Fruit fly (Drosophila melanogaster) whole organism, embryonic: ENCODE data around the gene mEFG1.

Experiments used
- ATbp ChIP-seq: fragments of 200-800 bp; sonication (Bioruptor generic); optimal IDR thresholded peaks from 2 replicates; lab custom pipeline; 2017; ENCODE audit warnings: missing biosample characterization, mild to moderate bottlenecking, missing genetic modification characterization, missing genetic modification reagents
- Abd-B ChIP-seq: fragments of 200-800 bp; sonication (Bioruptor generic); optimal IDR thresholded peaks from 2 replicates; lab custom pipeline; 2018; ENCODE audit warnings: missing biosample characterization, mild to moderate bottlenecking, missing genetic modification characterization, moderate library complexity
- BtbVII ChIP-seq: fragments of 200-800 bp; sonication (Bioruptor generic); optimal IDR thresholded peaks from 3 replicates; lab custom pipeline; 2017; ENCODE audit warnings: missing biosample characterization, mild to moderate bottlenecking, missing genetic modification characterization
- C15 ChIP-seq: fragments of 200-800 bp; sonication (Bioruptor generic); IDR thresholded peaks from 3 replicates; pipeline ENCODE4 v1.3.6; 2022; ENCODE audit warnings: missing biosample characterization, missing genetic modification characterization
- CG1024 ChIP-seq: fragments of 200-800 bp; sonication (Bioruptor generic); IDR thresholded peaks from 2 replicates; pipeline ENCODE4 v1.3.6; 2022; ENCODE audit warnings: missing biosample characterization, missing genetic modification characterization
- CG10267 ChIP-seq: fragments of 200-800 bp; sonication (Bioruptor generic); optimal IDR thresholded peaks from 2 replicates; lab custom pipeline; 2018; ENCODE audit warnings: missing biosample characterization, mild to moderate bottlenecking, missing genetic modification characterization, moderate library complexity
- CG12659 ChIP-seq: fragments of 200-800 bp; sonication (Bioruptor generic); optimal IDR thresholded peaks from 3 replicates; lab custom pipeline; 2017; ENCODE audit warnings: mild to moderate bottlenecking, missing biosample characterization, missing genetic modification reagents, missing genetic modification characterization
- CG13424 ChIP-seq: fragments of 200-800 bp; sonication (Bioruptor generic); optimal IDR thresholded peaks from 2 replicates; lab custom pipeline; 2019; ENCODE audit warnings: missing biosample characterization, mild to moderate bottlenecking, missing genetic modification characterization, moderate library complexity
- CG15479 ChIP-seq: fragments of 200-800 bp; sonication (Bioruptor generic); optimal IDR thresholded peaks from 3 replicates; lab custom pipeline; 2019; ENCODE audit warnings: missing biosample characterization, mild to moderate bottlenecking, missing genetic modification characterization, moderate library complexity
- CG1792 ChIP-seq: fragments of 200-800 bp; sonication (Bioruptor generic); optimal IDR thresholded peaks from 2 replicates; lab custom pipeline; 2016; ENCODE audit warnings: missing biosample characterization, missing genetic modification characterization
- CG18599 ChIP-seq: fragments of 200-800 bp; sonication (Bioruptor generic); optimal IDR thresholded peaks from 3 replicates; lab custom pipeline; 2017; ENCODE audit warnings: missing biosample characterization, missing genetic modification characterization, mild to moderate bottlenecking, moderate library complexity, missing genetic modification reagents
- CG32772 ChIP-seq: fragments of 200-800 bp; sonication (Bioruptor generic); IDR thresholded peaks from 2 replicates; pipeline ENCODE4 v1.3.6; 2022; ENCODE audit warnings: missing biosample characterization, missing genetic modification characterization
- CG3726 ChIP-seq: fragments of 200-800 bp; sonication (Bioruptor generic); IDR thresholded peaks from 3 replicates; pipeline ENCODE4, ENCODE4 v1.3.6; 2022; ENCODE audit warnings: missing biosample characterization, missing genetic modification characterization
- CG42726 ChIP-seq: fragments of 200-800 bp; sonication (Bioruptor generic); IDR thresholded peaks from 2 replicates; pipeline ENCODE4 v1.3.6; 2022; ENCODE audit warnings: missing biosample characterization, missing genetic modification characterization; ENCODE audit not compliant: partially characterized antibody
- CG4404 ChIP-seq: fragments of 200-800 bp; sonication (Bioruptor generic); IDR thresholded peaks from 2 replicates; pipeline ENCODE4 v1.3.6; 2022; ENCODE audit warnings: missing biosample characterization, missing genetic modification characterization
- CG5245 ChIP-seq: fragments of 200-800 bp; sonication (Bioruptor generic); optimal IDR thresholded peaks from 3 replicates; lab custom pipeline; 2016; ENCODE audit warnings: missing biosample characterization, missing genetic modification characterization
- CG7786 ChIP-seq: fragments of 200-800 bp; sonication (Bioruptor generic); optimal IDR thresholded peaks from 2 replicates; lab custom pipeline; 2016; ENCODE audit warnings: missing biosample characterization, missing genetic modification characterization
- CG7839 ChIP-seq: fragments of 200-800 bp; sonication (Bioruptor generic); optimal IDR thresholded peaks from 3 replicates; lab custom pipeline; 2018; ENCODE audit warnings: missing biosample characterization, mild to moderate bottlenecking, missing genetic modification characterization, moderate library complexity
- CG8290 ChIP-seq, 3 experiments: fragments of 200-800 bp; sonication (Bioruptor generic); optimal IDR thresholded peaks; 2 replicates each; lab custom pipeline; 2016 to 2019; ENCODE audit warnings: missing biosample characterization in 3 of 3, missing genetic modification characterization in 3 of 3, mild to moderate bottlenecking in 2 of 3, moderate library complexity in 1 of 3
- CG9609 ChIP-seq: fragments of 200-800 bp; sonication (Bioruptor generic); optimal IDR thresholded peaks from 3 replicates; lab custom pipeline; 2016; ENCODE audit warnings: missing biosample characterization, missing genetic modification characterization
- CG9797 ChIP-seq: fragments of 200-800 bp; sonication (Bioruptor generic); optimal IDR thresholded peaks from 3 replicates; lab custom pipeline; 2018; ENCODE audit warnings: missing biosample characterization, mild to moderate bottlenecking, missing genetic modification characterization
- Dll ChIP-seq: fragments of 200-800 bp; sonication (Bioruptor generic); IDR thresholded peaks from 4 replicates; pipeline ENCODE4 v1.3.6; 2022; ENCODE audit warnings: missing biosample characterization, missing genetic modification characterization; ENCODE audit not compliant: partially characterized antibody
- HLH4C ChIP-seq: fragments of 200-800 bp; sonication (Bioruptor generic); IDR thresholded peaks from 3 replicates; pipeline ENCODE4 v1.3.6; 2022; ENCODE audit warnings: missing biosample characterization, missing genetic modification characterization; ENCODE audit not compliant: partially characterized antibody
- HmgZ ChIP-seq: fragments of 200-800 bp; sonication (Bioruptor generic); optimal IDR thresholded peaks from 2 replicates; lab custom pipeline; 2018; ENCODE audit warnings: missing biosample characterization, mild to moderate bottlenecking, missing genetic modification characterization
- Hmx ChIP-seq: fragments of 200-800 bp; sonication (Bioruptor generic); optimal IDR thresholded peaks from 2 replicates; lab custom pipeline; 2016; ENCODE audit warnings: missing biosample characterization, missing genetic modification characterization
- Rfx ChIP-seq: fragments of 200-800 bp; sonication (Bioruptor generic); IDR thresholded peaks from 2 replicates; pipeline ENCODE4 v1.3.6; 2022; ENCODE audit warnings: missing biosample characterization, missing genetic modification characterization
- br ChIP-seq: fragments of >200 bp; optimal IDR thresholded peaks from 2 replicates; lab custom pipeline; 2017
- cato ChIP-seq: fragments of 200-800 bp; sonication (Bioruptor generic); optimal IDR thresholded peaks from 2 replicates; lab custom pipeline; 2016; ENCODE audit warnings: missing biosample characterization, missing genetic modification characterization, borderline replicate concordance
- crc ChIP-seq: fragments of 200-800 bp; sonication (Bioruptor generic); optimal IDR thresholded peaks from 2 replicates; lab custom pipeline; 2016; ENCODE audit warnings: missing biosample characterization, missing genetic modification characterization
- dimm ChIP-seq: fragments of 200-800 bp; sonication (Bioruptor generic); IDR thresholded peaks from 2 replicates; pipeline ENCODE4 v1.3.6; 2022; ENCODE audit warnings: missing biosample characterization, missing genetic modification characterization
- disco-r ChIP-seq: fragments of 200-800 bp; sonication (Bioruptor generic); optimal IDR thresholded peaks from 2 replicates; lab custom pipeline; 2016; ENCODE audit warnings: missing biosample characterization, missing genetic modification characterization
- ewg ChIP-seq: fragments of 200-800 bp; sonication (Bioruptor generic); optimal IDR thresholded peaks from 3 replicates; lab custom pipeline; 2017; ENCODE audit warnings: mild to moderate bottlenecking, missing biosample characterization, missing genetic modification reagents, missing genetic modification characterization
- fd3F ChIP-seq: fragments of 200-800 bp; sonication (Bioruptor generic); optimal IDR thresholded peaks from 2 replicates; lab custom pipeline; 2018; ENCODE audit warnings: missing biosample characterization, mild to moderate bottlenecking, missing genetic modification characterization, moderate library complexity
- gce ChIP-seq: fragments of 200-800 bp; sonication (Bioruptor generic); IDR thresholded peaks from 3 replicates; pipeline ENCODE4 v1.3.6; 2022; ENCODE audit warnings: missing biosample characterization, missing genetic modification characterization
- inv ChIP-seq: fragments of 200-800 bp; sonication (Bioruptor generic); IDR thresholded peaks from 2 replicates; pipeline ENCODE4 v1.3.6; 2022; ENCODE audit warnings: missing biosample characterization, missing genetic modification characterization; ENCODE audit not compliant: partially characterized antibody
- ken ChIP-seq: fragments of 200-800 bp; sonication (Bioruptor generic); IDR thresholded peaks from 3 replicates; pipeline ENCODE4 v1.3.6; 2022; ENCODE audit warnings: missing biosample characterization, missing genetic modification characterization
- mam ChIP-seq: fragments of 200-800 bp; sonication (Bioruptor generic); optimal IDR thresholded peaks from 3 replicates; lab custom pipeline; 2016; ENCODE audit warnings: missing biosample characterization, missing genetic modification characterization
- nerfin-2 ChIP-seq: fragments of 200-800 bp; sonication (Bioruptor generic); IDR thresholded peaks from 2 replicates; pipeline ENCODE4 v1.3.6; 2022; ENCODE audit warnings: missing biosample characterization, missing genetic modification characterization; ENCODE audit not compliant: partially characterized antibody
- pb ChIP-seq: fragments of 200-800 bp; sonication (Bioruptor generic); optimal IDR thresholded peaks from 3 replicates; lab custom pipeline; 2016; ENCODE audit warnings: missing biosample characterization, missing genetic modification characterization
- peb ChIP-seq: fragments of 200-800 bp; sonication (Bioruptor generic); IDR thresholded peaks from 2 replicates; pipeline ENCODE4 v1.3.6; 2022; ENCODE audit warnings: missing biosample characterization, missing genetic modification characterization
- pros ChIP-seq: fragments of 200-800 bp; sonication (Bioruptor generic); optimal IDR thresholded peaks from 3 replicates; lab custom pipeline; 2019; ENCODE audit warnings: missing biosample characterization, mild to moderate bottlenecking, missing genetic modification characterization, moderate library complexity
- ranshi ChIP-seq: fragments of 200-800 bp; sonication (Bioruptor generic); IDR thresholded peaks from 2 replicates; pipeline ENCODE4 v1.3.6; 2022; ENCODE audit warnings: missing biosample characterization, missing genetic modification characterization
- sqz ChIP-seq: fragments of 200-800 bp; sonication (Bioruptor generic); optimal IDR thresholded peaks from 3 replicates; lab custom pipeline; 2018; ENCODE audit warnings: missing biosample characterization, mild to moderate bottlenecking, missing genetic modification characterization
- stwl ChIP-seq: fragments of 200-800 bp; sonication (Bioruptor generic); optimal IDR thresholded peaks from 3 replicates; lab custom pipeline; 2018; ENCODE audit warnings: missing biosample characterization, mild to moderate bottlenecking, missing genetic modification characterization, moderate library complexity
- tgo ChIP-seq: fragments of 200-800 bp; sonication (Bioruptor generic); IDR thresholded peaks from 3 replicates; pipeline ENCODE4 v1.3.6; 2022; ENCODE audit warnings: missing biosample characterization, missing genetic modification characterization
- tll ChIP-seq, 2 experiments: fragments of 200-800 bp in 1 of 2; fragments of >200 bp in 1 of 2; sonication (Bioruptor generic) in 1 of 2; optimal IDR thresholded peaks; 2 replicates each; lab custom pipeline; 2017 to 2019; ENCODE audit warnings: missing biosample characterization in 2 of 2, missing genetic modification characterization in 2 of 2, mild to moderate bottlenecking in 1 of 2, moderate library complexity in 1 of 2
- trem ChIP-seq: fragments of 200-800 bp; optimal IDR thresholded peaks from 3 replicates; lab custom pipeline; 2019; ENCODE audit warnings: missing biosample characterization, mild to moderate bottlenecking, missing genetic modification characterization, moderate library complexity
- tx ChIP-seq: fragments of 200-800 bp; sonication (Bioruptor generic); optimal IDR thresholded peaks from 2 replicates; lab custom pipeline; 2016; ENCODE audit warnings: missing biosample characterization, missing genetic modification characterization
- z ChIP-seq: fragments of 200-800 bp; sonication (Bioruptor generic); IDR thresholded peaks from 3 replicates; pipeline ENCODE4 v1.3.6; 2022; ENCODE audit warnings: missing biosample characterization, missing genetic modification characterization

The mEFG1 gene

dm6 chr2L:7187920-7188529 is 34.9 kb downstream of the mEFG1 start (continued):
- TF ChIP-seq CG42726 (GFP tag; lab: Robert Waterston, UW) (no peak), inv (GFP tag; lab: Robert Waterston, UW) (no peak), crc (GFP tag; lab: Kevin White, UChicago) (no peak), C15 (GFP tag; lab: Robert Waterston, UW) (no peak), tgo (no peak), disco-r (GFP tag; lab: Kevin White, UChicago) (no peak), dimm (GFP tag; lab: Robert Waterston, UW) (no peak), Rfx (GFP tag; lab: Robert Waterston, UW) (no peak), ewg (GFP tag; lab: Kevin White, UChicago) (no peak), CG7839 (tag; lab: Kevin White, UChicago) (no peak), z (GFP tag; lab: Robert Waterston, UW) (no peak)

dm6 chr2L:7181978-7182392 is 40.9 kb downstream of the mEFG1 start, which contains the start of gene MICU1:
Gene MICU1, plus strand, starts transcription at chr2L:7182234.
- no peak for TF ChIP-seq Hmx (GFP tag; lab: Kevin White, UChicago)
- TF ChIP-seq CG1792 (GFP tag; lab: Kevin White, UChicago) = no peak
- no peak for TF ChIP-seq CG9609
- no peak for TF ChIP-seq pb (GFP tag; lab: Kevin White, UChicago)
- no peak for TF ChIP-seq CG5245 (GFP tag; lab: Kevin White, UChicago)
- no peak for TF ChIP-seq ATbp (GFP tag; lab: Kevin White, UChicago)
- TF ChIP-seq CG18599 (GFP tag; lab: Kevin White, UChicago) = no peak
- no peak for TF ChIP-seq CG8290 (GFP tag; optimal IDR thresholded peaks at IDR 0.05; lab: Kevin White, UChicago)
- TF ChIP-seq CG8290 (tag; optimal IDR thresholded peaks at IDR 0.05; lab: Kevin White, UChicago) = no peak
- TF ChIP-seq CG4404 (GFP tag; lab: Robert Waterston, UW) = no peak
- no peak for TF ChIP-seq pros (GFP tag; lab: Kevin White, UChicago)
- TF ChIP-seq tx (GFP tag; lab: Kevin White, UChicago) = no peak
- TF ChIP-seq gce (GFP tag; lab: Robert Waterston, UW) = no peak
- TF ChIP-seq trem (tag; lab: Kevin White, UChicago) = peak; percentile 43
- TF ChIP-seq CG15479 (GFP tag; lab: Kevin White, UChicago) = no peak
- peak; percentile 65 for TF ChIP-seq CG9797
- no peak for TF ChIP-seq CG7786
- no peak for TF ChIP-seq cato (GFP tag; lab: Kevin White, UChicago)
- no peak for TF ChIP-seq CG3726 (GFP tag; lab: Robert Waterston, UW)
- TF ChIP-seq CG10267 (tag; lab: Kevin White, UChicago) = peak; percentile 46
- TF ChIP-seq CG12659 = peak; percentile 53
- no peak for TF ChIP-seq br (lab: Kevin White, UChicago)
- no peak for TF ChIP-seq HLH4C (GFP tag; lab: Robert Waterston, UW)
- no peak for TF ChIP-seq peb
- peak; percentile 23 for TF ChIP-seq HmgZ (tag; lab: Kevin White, UChicago)
- TF ChIP-seq mam (GFP tag; lab: Kevin White, UChicago) = no peak
- TF ChIP-seq CG1024 (GFP tag; lab: Robert Waterston, UW) = no peak
- no peak for TF ChIP-seq ranshi (GFP tag; lab: Robert Waterston, UW)
- TF ChIP-seq sqz (GFP tag; lab: Kevin White, UChicago) = peak; percentile 43
- no peak for TF ChIP-seq nerfin-2
- TF ChIP-seq tll (GFP tag; optimal IDR thresholded peaks at IDR 0.05; lab: Kevin White, UChicago) = no peak
- no peak for TF ChIP-seq Abd-B
- no peak for TF ChIP-seq CG32772
- peak; percentile 87 for TF ChIP-seq stwl
- no peak for TF ChIP-seq CG13424 (tag; lab: Kevin White, UChicago)
- no peak for TF ChIP-seq fd3F (GFP tag; lab: Kevin White, UChicago)
- no peak for TF ChIP-seq ken (GFP tag; lab: Robert Waterston, UW)
- TF ChIP-seq BtbVII (GFP tag; lab: Kevin White, UChicago) = no peak
- 0 out of 4 replicates have a peak, but pooled peaks have one; percentile 21 for TF ChIP-seq Dll (GFP tag; lab: Robert Waterston, UW)
